Worm (Caenorhabditis elegans) whole organism, late embryonic: Measurements from ENCODE around the gene inx-10.

ENCODE experiments used
- C08G9.2 ChIP-seq: sonication (generic microtip); optimal IDR thresholded peaks from 2 replicates; lab custom pipeline; 2016; ENCODE audit warnings: mild to moderate bottlenecking, missing genetic modification characterization, moderate library complexity, missing compliant biosample characterization
- T23F11.4 ChIP-seq: fragments of 200-800 bp; sonication (Bioruptor generic); optimal IDR thresholded peaks from 2 replicates; lab custom pipeline; 2018; ENCODE audit warnings: mild to moderate bottlenecking, missing genetic modification characterization, missing compliant biosample characterization
- Y22D7AL.16 ChIP-seq: sonication (generic microtip); optimal IDR thresholded peaks from 2 replicates; lab custom pipeline; 2016; ENCODE audit warnings: missing genetic modification characterization, missing compliant biosample characterization
- ama-1 ChIP-seq: fragments of 150-350 bp; optimal IDR thresholded peaks from 2 replicates; lab custom pipeline; 2014
- ceh-14 ChIP-seq: sonication (generic microtip); optimal IDR thresholded peaks from 2 replicates; lab custom pipeline; 2016; ENCODE audit warnings: missing genotype, missing genetic modification characterization, missing compliant biosample characterization
- ceh-18 ChIP-seq: sonication (generic microtip); optimal IDR thresholded peaks from 2 replicates; lab custom pipeline; 2016; ENCODE audit warnings: missing genetic modification characterization, missing compliant biosample characterization
- ceh-30 ChIP-seq: fragments of 150-350 bp; optimal IDR thresholded peaks from 2 replicates; lab custom pipeline; 2014; ENCODE audit warnings: missing biosample characterization, missing genetic modification characterization
- ceh-31 ChIP-seq: sonication (generic microtip); optimal IDR thresholded peaks from 2 replicates; lab custom pipeline; 2016; ENCODE audit warnings: missing genetic modification characterization, missing compliant biosample characterization
- ceh-34 ChIP-seq: sonication (generic microtip); optimal IDR thresholded peaks from 2 replicates; lab custom pipeline; 2016; ENCODE audit warnings: mild to moderate bottlenecking, missing genetic modification characterization, missing compliant biosample characterization
- ceh-45 ChIP-seq: fragments of 200-800 bp; sonication (Bioruptor generic); IDR thresholded peaks from 2 replicates; pipeline ENCODE4 v1.3.6; 2022; ENCODE audit warnings: missing genetic modification reagents, missing genetic modification characterization, missing compliant biosample characterization
- ceh-48 ChIP-seq: sonication (generic microtip); optimal IDR thresholded peaks from 2 replicates; lab custom pipeline; 2016; ENCODE audit warnings: missing genetic modification characterization, inconsistent platforms, missing compliant biosample characterization
- ceh-6 ChIP-seq: fragments of 200-800 bp; sonication (Bioruptor generic); optimal IDR thresholded peaks from 2 replicates; lab custom pipeline; 2018; ENCODE audit warnings: mild to moderate bottlenecking, missing genetic modification characterization, missing compliant biosample characterization
- eyg-1 ChIP-seq: sonication (generic microtip); optimal IDR thresholded peaks from 2 replicates; lab custom pipeline; 2016; ENCODE audit warnings: missing genotype, missing genetic modification characterization, missing compliant biosample characterization
- fkh-10 ChIP-seq: fragments of 150-350 bp; optimal IDR thresholded peaks from 2 replicates; lab custom pipeline; 2014; ENCODE audit warnings: missing biosample characterization, missing genetic modification reagents, missing genetic modification characterization
- fkh-6 ChIP-seq: sonication (generic microtip); optimal IDR thresholded peaks from 2 replicates; lab custom pipeline; 2016; ENCODE audit warnings: missing genetic modification characterization, missing compliant biosample characterization
- hlh-13 ChIP-seq: fragments of 200-800 bp; sonication (Bioruptor generic); optimal IDR thresholded peaks from 2 replicates; lab custom pipeline; 2018; ENCODE audit warnings: mild to moderate bottlenecking, missing genetic modification characterization, missing compliant biosample characterization
- hlh-15 ChIP-seq: sonication (generic microtip); optimal IDR thresholded peaks from 2 replicates; lab custom pipeline; 2016; ENCODE audit warnings: missing genetic modification characterization, missing compliant biosample characterization
- hlh-30 ChIP-seq: sonication (generic microtip); optimal IDR thresholded peaks from 2 replicates; lab custom pipeline; 2017; ENCODE audit warnings: antibody characterized with exemption, missing genetic modification characterization, missing compliant biosample characterization; ENCODE audit not compliant: insufficient read depth
- lin-11 ChIP-seq: fragments of 200-800 bp; sonication (Bioruptor generic); optimal IDR thresholded peaks from 2 replicates; lab custom pipeline; 2018; ENCODE audit warnings: mild to moderate bottlenecking, missing genetic modification characterization, missing compliant biosample characterization
- nfya-1 ChIP-seq: sonication (generic microtip); optimal IDR thresholded peaks from 2 replicates; lab custom pipeline; 2017; ENCODE audit warnings: missing genetic modification characterization, mild to moderate bottlenecking, missing compliant biosample characterization, antibody characterized with exemption, moderate library complexity
- nhr-232 ChIP-seq: sonication (generic microtip); optimal IDR thresholded peaks from 2 replicates; lab custom pipeline; 2016; ENCODE audit warnings: missing genetic modification characterization, missing compliant biosample characterization
- pag-3 ChIP-seq: sonication (generic microtip); optimal IDR thresholded peaks from 2 replicates; lab custom pipeline; 2016; ENCODE audit warnings: missing compliant biosample characterization, missing genetic modification characterization, borderline replicate concordance
- pax-1 ChIP-seq: fragments of 150-350 bp; optimal IDR thresholded peaks from 2 replicates; lab custom pipeline; 2014; ENCODE audit warnings: missing biosample characterization, missing genetic modification characterization
- pha-2 ChIP-seq: sonication (generic microtip); optimal IDR thresholded peaks from 2 replicates; lab custom pipeline; 2017; ENCODE audit warnings: mild to moderate bottlenecking, missing genetic modification characterization, missing compliant biosample characterization
- pros-1 ChIP-seq: fragments of 150-350 bp; optimal IDR thresholded peaks from 2 replicates; lab custom pipeline; 2014; ENCODE audit warnings: missing biosample characterization, missing genetic modification reagents, missing genetic modification characterization
- ref-2 ChIP-seq: sonication (generic microtip); optimal IDR thresholded peaks from 2 replicates; lab custom pipeline; 2016; ENCODE audit warnings: missing genetic modification characterization, missing compliant biosample characterization
- rnt-1 ChIP-seq: sonication (generic microtip); optimal IDR thresholded peaks from 2 replicates; lab custom pipeline; 2016; ENCODE audit warnings: missing genetic modification characterization, missing compliant biosample characterization
- syd-9 ChIP-seq: sonication (generic microtip); optimal IDR thresholded peaks from 2 replicates; lab custom pipeline; 2016; ENCODE audit warnings: mild to moderate bottlenecking, missing genetic modification characterization, moderate library complexity, missing compliant biosample characterization
- tbx-2 ChIP-seq: sonication (generic microtip); optimal IDR thresholded peaks from 2 replicates; lab custom pipeline; 2016; ENCODE audit warnings: missing genetic modification characterization, missing compliant biosample characterization
- unc-42 ChIP-seq: sonication (generic microtip); optimal IDR thresholded peaks from 2 replicates; lab custom pipeline; 2016; ENCODE audit warnings: missing genotype, missing genetic modification characterization, missing compliant biosample characterization
- unc-55 ChIP-seq: sonication (generic microtip); optimal IDR thresholded peaks from 2 replicates; lab custom pipeline; 2017; ENCODE audit warnings: missing biosample characterization, missing genetic modification reagents, missing genetic modification characterization
- unc-86 ChIP-seq: sonication (generic microtip); optimal IDR thresholded peaks from 2 replicates; lab custom pipeline; 2016; ENCODE audit warnings: missing genetic modification characterization, missing compliant biosample characterization
- zip-5 ChIP-seq: sonication (generic microtip); optimal IDR thresholded peaks from 2 replicates; lab custom pipeline; 2016; ENCODE audit warnings: missing genetic modification characterization, missing compliant biosample characterization
- ztf-16 ChIP-seq: sonication (generic microtip); optimal IDR thresholded peaks from 2 replicates; lab custom pipeline; 2017; ENCODE audit warnings: missing genetic modification characterization, missing compliant biosample characterization

inx-10 gene

ce11 chrV:9249206-9249605, 41.9 kb upstream of the inx-10 start, which contains the start of gene str-94:
Gene str-94, minus strand, starts transcription at chrV:9249306.
- TF ChIP-seq unc-42 (tag; lab: Kevin White, UChicago), result no peak
- TF ChIP-seq ceh-18 (tag; lab: Kevin White, UChicago), result no peak
- TF ChIP-seq C08G9.2 (tag; lab: Kevin White, UChicago), result no peak
- TF ChIP-seq nhr-232, result no peak
- TF ChIP-seq syd-9 (tag; lab: Kevin White, UChicago), result no peak
- TF ChIP-seq ceh-34 (tag; lab: Kevin White, UChicago), result no peak

ce11 chrV:9247416-9247815, 40.1 kb upstream of the inx-10 start:
- peak; percentile 60 for TF ChIP-seq ceh-18 (tag; lab: Kevin White, UChicago)
- peak; percentile 23 for TF ChIP-seq pax-1 (tag; lab: Kevin White, UChicago)
- no peak for TF ChIP-seq eyg-1 (tag; lab: Kevin White, UChicago)
- no peak for TF ChIP-seq unc-55 (GFP tag; lab: Kevin White, UChicago)
- TF ChIP-seq ztf-16, result no peak
- no peak for TF ChIP-seq hlh-15 (tag; lab: Kevin White, UChicago)
- TF ChIP-seq tbx-2 (tag; lab: Kevin White, UChicago), result peak; percentile 46
- no peak for TF ChIP-seq ceh-45 (GFP tag; lab: Robert Waterston, UW)
- no peak for TF ChIP-seq hlh-13 (GFP tag; lab: Kevin White, UChicago)
- TF ChIP-seq ref-2, result no peak
- TF ChIP-seq lin-11 (tag; lab: Kevin White, UChicago), result no peak
- TF ChIP-seq ceh-14, result no peak
- no peak for TF ChIP-seq pros-1 (tag; lab: Kevin White, UChicago)
- peak; percentile 72 for TF ChIP-seq ceh-31 (tag; lab: Kevin White, UChicago)
- no peak for TF ChIP-seq zip-5 (tag; lab: Kevin White, UChicago)
- peak; percentile 5 for TF ChIP-seq unc-42 (tag; lab: Kevin White, UChicago)
- TF ChIP-seq nfya-1, result peak; percentile 35
- TF ChIP-seq fkh-6 (tag; lab: Kevin White, UChicago), result no peak
- peak; percentile 14 for TF ChIP-seq hlh-30
- no peak for TF ChIP-seq unc-86 (tag; lab: Kevin White, UChicago)
- TF ChIP-seq fkh-10, result no peak
- TF ChIP-seq T23F11.4, result no peak
- TF ChIP-seq Y22D7AL.16 (tag; lab: Kevin White, UChicago), result no peak
- TF ChIP-seq ceh-34 (tag; lab: Kevin White, UChicago), result peak; percentile 46

- TF ChIP-seq ceh-6 (GFP tag; lab: Kevin White, UChicago) (no peak), pha-2 (tag; lab: Kevin White, UChicago) (no peak), unc-55 (GFP tag; lab: Kevin White, UChicago) (no peak), pros-1 (tag; lab: Kevin White, UChicago) (no peak), pag-3 (no peak), rnt-1 (no peak), ceh-45 (GFP tag; lab: Robert Waterston, UW) (no peak), ceh-48 (tag; lab: Kevin White, UChicago) (no peak)
Observed at ce11 chrV:9246260-9246659, 39.0 kb upstream of the inx-10 start, which contains the start of gene aat-2. Gene aat-2, minus strand, starts transcription at chrV:9246360.

- TF ChIP-seq ama-1 (lab: Kevin White, UChicago) (no peak), ceh-31 (tag; lab: Kevin White, UChicago) (peak; percentile 30), ceh-30 (peak; percentile 57), unc-42 (tag; lab: Kevin White, UChicago) (peak; percentile 76), nfya-1 (peak; percentile 58), Y22D7AL.16 (tag; lab: Kevin White, UChicago) (no peak)
Observed at ce11 chrV:9243171-9243996, 36.1 kb upstream of the inx-10 start, which contains the start of gene glo-4. Gene glo-4, minus strand, starts transcription at chrV:9243221.
